Worm (Caenorhabditis elegans): ENCODE results near the gene tag-77.

- TF ChIP-seq ztf-11 (tag; optimal IDR thresholded peaks at IDR 0.05) (no peak), ama-1 (optimal IDR thresholded peaks at IDR 0.05) (no peak)
These were observed 29.3 kb upstream of the tag-77 start for ce11 chrIV:8539645-8540044.

Measured in whole organism, L2 larva.